Worm (Caenorhabditis elegans) whole organism, young adult: Measurements from ENCODE around the gene mes-4.

Experiments
- B0035.1 ChIP-seq: sonication (generic microtip); optimal IDR thresholded peaks from 2 replicates; lab custom pipeline; 2016; ENCODE audit warnings: missing genetic modification characterization, mild to moderate bottlenecking, missing compliant biosample characterization, missing genotype, missing genetic modification reagents
- B0261.1 ChIP-seq: sonication (generic microtip); optimal IDR thresholded peaks from 2 replicates; lab custom pipeline; 2016; ENCODE audit warnings: mild to moderate bottlenecking, missing genetic modification characterization, moderate library complexity, missing compliant biosample characterization
- C06A6.2 ChIP-seq: fragments of 200-800 bp; sonication (Bioruptor generic); conservative IDR thresholded peaks from 2 replicates; pipeline ENCODE4 v1.3.6; 2022; ENCODE audit warnings: missing genetic modification characterization, missing compliant biosample characterization
- F23B12.7 ChIP-seq: sonication (generic microtip); optimal IDR thresholded peaks from 2 replicates; lab custom pipeline; 2017; ENCODE audit warnings: missing genetic modification characterization, mild to moderate bottlenecking, missing compliant biosample characterization, antibody characterized with exemption, moderate library complexity; ENCODE audit not compliant: insufficient read depth
- F39B2.1 ChIP-seq: fragments of 200-800 bp; sonication (Bioruptor generic); IDR thresholded peaks from 2 replicates; pipeline ENCODE4 v1.3.6; 2022; ENCODE audit warnings: missing genetic modification reagents, missing genetic modification characterization, missing compliant biosample characterization
- F49E8.2 ChIP-seq: sonication (generic microtip); optimal IDR thresholded peaks from 3 replicates; lab custom pipeline; 2017; ENCODE audit warnings: missing genetic modification characterization, mild to moderate bottlenecking, missing compliant biosample characterization, antibody characterized with exemption, moderate library complexity; ENCODE audit not compliant: insufficient read depth
- Y67H2A.10 ChIP-seq: fragments of 200-800 bp; sonication (Bioruptor generic); conservative IDR thresholded peaks from 2 replicates; pipeline ENCODE4 v1.3.6; 2022; ENCODE audit warnings: missing genetic modification reagents, missing genetic modification characterization, missing compliant biosample characterization
- Y95B8A.8 ChIP-seq: fragments of 200-800 bp; sonication (Bioruptor generic); IDR thresholded peaks from 2 replicates; pipeline ENCODE4 v1.3.6; 2022; ENCODE audit warnings: missing genetic modification reagents, missing genetic modification characterization, missing compliant biosample characterization
- ama-1 ChIP-seq, 3 experiments: fragments of 150-350 bp in 1 of 3; sonication (generic microtip) in 2 of 3; optimal IDR thresholded peaks; 2 replicates each; lab custom pipeline; 2014 to 2018; ENCODE audit warnings: missing biosample characterization in 2 of 3, missing genetic modification characterization in 2 of 3, missing genetic modification reagents in 2 of 3
- aptf-3 ChIP-seq: fragments of 200-800 bp; sonication (Bioruptor generic); IDR thresholded peaks from 2 replicates; pipeline ENCODE4 v1.3.6; 2022; ENCODE audit warnings: missing genetic modification characterization, missing compliant biosample characterization
- atf-7 ChIP-seq: sonication (generic microtip); optimal IDR thresholded peaks from 2 replicates; lab custom pipeline; 2017; ENCODE audit warnings: mild to moderate bottlenecking, missing genetic modification characterization, missing compliant biosample characterization
- cebp-2 ChIP-seq: fragments of 200-800 bp; sonication (Bioruptor generic); IDR thresholded peaks from 2 replicates; pipeline ENCODE4 v1.3.6; 2022; ENCODE audit warnings: missing genetic modification characterization, missing compliant biosample characterization
- ceh-27 ChIP-seq: fragments of 200-800 bp; sonication (Bioruptor generic); optimal IDR thresholded peaks from 2 replicates; lab custom pipeline; 2018; ENCODE audit warnings: mild to moderate bottlenecking, missing genetic modification characterization, moderate library complexity, missing compliant biosample characterization
- ceh-58 ChIP-seq: fragments of 200-800 bp; sonication (Bioruptor generic); IDR thresholded peaks from 2 replicates; pipeline ENCODE4 v1.3.6; 2022; ENCODE audit warnings: missing genetic modification characterization, missing compliant biosample characterization
- ceh-79 ChIP-seq: sonication (generic microtip); optimal IDR thresholded peaks from 2 replicates; lab custom pipeline; 2017; ENCODE audit warnings: mild to moderate bottlenecking, missing genetic modification characterization, missing compliant biosample characterization
- die-1 ChIP-seq: sonication (generic microtip); optimal IDR thresholded peaks from 2 replicates; lab custom pipeline; 2016; ENCODE audit warnings: missing genotype, mild to moderate bottlenecking, missing genetic modification characterization, missing compliant biosample characterization
- dox-1 ChIP-seq: fragments of 200-800 bp; sonication (Bioruptor generic); IDR thresholded peaks from 2 replicates; pipeline ENCODE4 v1.3.6; 2022; ENCODE audit warnings: missing genetic modification reagents, missing genetic modification characterization, missing compliant biosample characterization
- dpl-1 ChIP-seq: fragments of 150-350 bp; optimal IDR thresholded peaks from 2 replicates; lab custom pipeline; 2014; ENCODE audit warnings: missing biosample characterization, missing genetic modification reagents, missing genetic modification characterization
- efl-1 ChIP-seq: fragments of 150-350 bp; optimal IDR thresholded peaks from 2 replicates; lab custom pipeline; 2014; ENCODE audit warnings: missing biosample characterization, missing genetic modification reagents, missing genetic modification characterization
- ekl-4 ChIP-seq: fragments of 200-800 bp; sonication (Bioruptor generic); IDR thresholded peaks from 2 replicates; pipeline ENCODE4 v1.3.6; 2022; ENCODE audit warnings: missing genetic modification reagents, missing genetic modification characterization, missing compliant biosample characterization
- fkh-3 ChIP-seq: sonication (generic microtip); optimal IDR thresholded peaks from 2 replicates; lab custom pipeline; 2016; ENCODE audit warnings: mild to moderate bottlenecking, missing genetic modification characterization, missing compliant biosample characterization
- hrde-1 ChIP-seq: sonication (generic microtip); optimal IDR thresholded peaks from 2 replicates; lab custom pipeline; 2016; ENCODE audit warnings: missing genetic modification characterization, mild to moderate bottlenecking, missing compliant biosample characterization, moderate library complexity, missing genotype, missing genetic modification reagents, borderline replicate concordance
- lag-1 ChIP-seq: fragments of 200-800 bp; sonication (Bioruptor generic); IDR thresholded peaks from 2 replicates; pipeline ENCODE4 v1.3.6; 2022; ENCODE audit warnings: missing genetic modification reagents, missing genetic modification characterization, missing compliant biosample characterization
- let-526 ChIP-seq: fragments of 200-800 bp; sonication (Bioruptor generic); IDR thresholded peaks from 2 replicates; pipeline ENCODE4 v1.3.6; 2022; ENCODE audit warnings: missing genetic modification reagents, missing genetic modification characterization, missing compliant biosample characterization
- let-607 ChIP-seq, 2 experiments: fragments of 200-800 bp in 1 of 2; sonication (Bioruptor generic) in 1 of 2; sonication (generic microtip) in 1 of 2; optimal IDR thresholded peaks; 2 replicates each; lab custom pipeline; 2016 to 2018; ENCODE audit warnings: mild to moderate bottlenecking in 2 of 2, missing compliant biosample characterization in 2 of 2, missing genetic modification characterization in 2 of 2, moderate library complexity in 2 of 2, missing genotype in 1 of 2
- lsl-1 ChIP-seq: fragments of 200-800 bp; sonication (Bioruptor generic); optimal IDR thresholded peaks from 2 replicates; lab custom pipeline; 2018; ENCODE audit warnings: mild to moderate bottlenecking, missing genetic modification characterization, moderate library complexity, missing compliant biosample characterization
- madf-8 ChIP-seq: fragments of 200-800 bp; sonication (Bioruptor generic); conservative IDR thresholded peaks from 2 replicates; pipeline ENCODE4 v1.3.6; 2022; ENCODE audit warnings: missing genetic modification reagents, missing genetic modification characterization, missing compliant biosample characterization
- nfyb-1 ChIP-seq: fragments of 200-800 bp; sonication (Bioruptor generic); IDR thresholded peaks from 2 replicates; pipeline ENCODE4 v1.3.6; 2022; ENCODE audit warnings: missing genetic modification reagents, missing genetic modification characterization, missing compliant biosample characterization
- nhr-27 ChIP-seq: fragments of 200-800 bp; sonication (Bioruptor generic); optimal IDR thresholded peaks from 2 replicates; lab custom pipeline; 2018; ENCODE audit warnings: mild to moderate bottlenecking, missing genetic modification characterization, moderate library complexity, missing compliant biosample characterization
- pha-4 ChIP-seq: fragments of 150-350 bp; sonication (generic microtip); optimal IDR thresholded peaks from 2 replicates; lab custom pipeline; 2014; ENCODE audit warnings: missing biosample characterization, missing genetic modification reagents, missing genetic modification characterization
- rpc-1 ChIP-seq, 2 experiments: fragments of 150-350 bp in 1 of 2; sonication (generic microtip) in 1 of 2; optimal IDR thresholded peaks; 2 replicates each; lab custom pipeline; 2014 to 2018; ENCODE audit warnings: missing biosample characterization in 1 of 2, missing genetic modification characterization in 1 of 2, missing genetic modification reagents in 1 of 2, missing genotype in 1 of 2
- sdz-38 ChIP-seq: sonication (generic microtip); optimal IDR thresholded peaks from 2 replicates; lab custom pipeline; 2016; ENCODE audit warnings: missing genotype, missing genetic modification characterization, missing compliant biosample characterization
- snpc-1.3 ChIP-seq: sonication (generic microtip); optimal IDR thresholded peaks from 2 replicates; lab custom pipeline; 2017; ENCODE audit warnings: missing genetic modification characterization, mild to moderate bottlenecking, missing compliant biosample characterization, antibody characterized with exemption, moderate library complexity, missing genotype, missing genetic modification reagents; ENCODE audit not compliant: insufficient read depth
- snpc-4 ChIP-seq, 5 experiments: fragments of 150-350 bp in 1 of 5; sonication (generic microtip) in 4 of 5; optimal IDR thresholded peaks; 2 replicates each; lab custom pipeline; 2014 to 2018; ENCODE audit warnings: missing genetic modification characterization in 5 of 5, missing biosample characterization in 3 of 5, antibody characterized with exemption in 2 of 5, mild to moderate bottlenecking in 2 of 5, missing compliant biosample characterization in 2 of 5, missing genotype in 2 of 5, moderate library complexity in 2 of 5, missing genetic modification reagents in 1 of 5
- sptf-2 ChIP-seq: fragments of 200-800 bp; sonication (Bioruptor generic); optimal IDR thresholded peaks from 2 replicates; lab custom pipeline; 2018; ENCODE audit warnings: mild to moderate bottlenecking, missing genetic modification characterization, missing compliant biosample characterization
- tbx-9 ChIP-seq: sonication (generic microtip); optimal IDR thresholded peaks from 2 replicates; lab custom pipeline; 2016; ENCODE audit warnings: borderline replicate concordance, missing genetic modification characterization, inconsistent platforms, missing compliant biosample characterization
- tlf-1 ChIP-seq: fragments of 200-800 bp; sonication (Bioruptor generic); optimal IDR thresholded peaks from 2 replicates; lab custom pipeline; 2018; ENCODE audit warnings: mild to moderate bottlenecking, missing genetic modification characterization, missing compliant biosample characterization
- xnd-1 ChIP-seq: sonication (generic microtip); optimal IDR thresholded peaks from 2 replicates; lab custom pipeline; 2016; ENCODE audit warnings: missing genotype, missing genetic modification reagents, missing genetic modification characterization, missing compliant biosample characterization
- zim-3 ChIP-seq: sonication (generic microtip); optimal IDR thresholded peaks from 2 replicates; lab custom pipeline; 2017; ENCODE audit warnings: mild to moderate bottlenecking, missing genetic modification characterization, moderate library complexity, missing compliant biosample characterization
- ztf-25 ChIP-seq: fragments of 200-800 bp; sonication (Bioruptor generic); IDR thresholded peaks from 2 replicates; pipeline ENCODE4 v1.3.6; 2022; ENCODE audit warnings: missing genetic modification reagents, missing genetic modification characterization, missing compliant biosample characterization

Gene mes-4

ce11 chrV:13476350-13476749, 39.0 kb upstream of the mes-4 start, which contains the start of gene T10G3.8:
T10G3.8 (minus strand) TSS chrV:13476450.
- TF ChIP-seq madf-8 (no peak), zim-3 (tag; lab: Kevin White, UChicago) (no peak), sptf-2 (no peak), ceh-27 (GFP tag; lab: Kevin White, UChicago) (no peak), F49E8.2 (no peak), ztf-25 (no peak), ceh-79 (tag; lab: Kevin White, UChicago) (no peak), sdz-38 (tag; lab: Kevin White, UChicago) (no peak), ama-1 (optimal IDR thresholded peaks at IDR 0.05; lab: Kevin White, UChicago) (no peak), ama-1 (GFP tag; optimal IDR thresholded peaks at IDR 0.05; lab: Kevin White, UChicago) (no peak), xnd-1 (tag; lab: Kevin White, UChicago) (no peak), nfyb-1 (GFP tag; lab: Robert Waterston, UW) (no peak), pha-4 (tag; lab: Kevin White, UChicago) (no peak), snpc-1.3 (tag; lab: Kevin White, UChicago) (no peak)

- TF ChIP-seq B0261.1 (tag; lab: Kevin White, UChicago), result no peak
- TF ChIP-seq die-1 (tag; lab: Kevin White, UChicago), result no peak
- TF ChIP-seq Y67H2A.10, result no peak
- no peak for TF ChIP-seq F23B12.7 (tag; lab: Kevin White, UChicago)
- TF ChIP-seq lsl-1 (GFP tag; lab: Kevin White, UChicago), result no peak
- TF ChIP-seq let-526 (GFP tag; lab: Robert Waterston, UW), result no peak
Observed at ce11 chrV:13473467-13473866, 36.1 kb upstream of the mes-4 start, which contains the start of gene T10G3.1. T10G3.1 (minus strand) TSS chrV:13473679.

ce11 chrV:13472062-13472461, 34.7 kb upstream of the mes-4 start:
- TF ChIP-seq snpc-4 (GFP tag; optimal IDR thresholded peaks at IDR 0.05; lab: Kevin White, UChicago) (no peak), snpc-4 (tag; optimal IDR thresholded peaks at IDR 0.05; lab: Kevin White, UChicago) (no peak)

- TF ChIP-seq dox-1 (GFP tag; lab: Robert Waterston, UW) (peak; percentile 88; the same call in 1 of the 2 replicates), F39B2.1 (0 out of 2 replicates have a peak, but pooled peaks have one; percentile 45), aptf-3 (GFP tag; lab: Robert Waterston, UW) (no peak), rpc-1 (optimal IDR thresholded peaks at IDR 0.05; lab: Kevin White, UChicago) (no peak), rpc-1 (tag; optimal IDR thresholded peaks at IDR 0.05; lab: Kevin White, UChicago) (no peak), efl-1 (GFP tag; lab: Kevin White, UChicago) (no peak), hrde-1 (tag; lab: Kevin White, UChicago) (peak; percentile 76), fkh-3 (tag; lab: Kevin White, UChicago) (no peak), let-607 (tag; optimal IDR thresholded peaks at IDR 0.05; lab: Kevin White, UChicago) (peak in 1 of 2 experiments; percentile 71), ceh-27 (GFP tag; lab: Kevin White, UChicago) (peak; percentile 95), snpc-1.3 (tag; lab: Kevin White, UChicago) (peak; percentile 31), lag-1 (no peak), tbx-9 (no peak), cebp-2 (no peak), ztf-25 (no peak), nhr-27 (tag; lab: Kevin White, UChicago) (peak; percentile 46), dpl-1 (GFP tag; lab: Kevin White, UChicago) (no peak), atf-7 (tag; lab: Kevin White, UChicago) (peak; percentile 44), C06A6.2 (no peak), lsl-1 (GFP tag; lab: Kevin White, UChicago) (peak; percentile 52), Y95B8A.8 (no peak), ekl-4 (GFP tag; lab: Robert Waterston, UW) (peak; percentile 59; the same call in 1 of the 2 replicates), tlf-1 (GFP tag; lab: Kevin White, UChicago) (peak; percentile 70), ceh-58 (no peak), B0035.1 (tag; lab: Kevin White, UChicago) (peak; percentile 42), let-526 (GFP tag; lab: Robert Waterston, UW) (peak; percentile 77)
Observed at ce11 chrV:13468190-13468765, 30.9 kb upstream of the mes-4 start, which contains the start of the genes F25H9.6 and F25H9.7. F25H9.6 (minus strand) TSS chrV:13468361. F25H9.7 (plus strand) TSS chrV:13468376.
